Fruit fly (Drosophila melanogaster) whole organism, embryonic: ENCODE measurements around the gene CG17344.

Experiments
- Adf1 ChIP-seq: fragments of 200-800 bp; sonication (Bioruptor generic); IDR thresholded peaks from 2 replicates; pipeline ENCODE4 v1.3.6; 2022; ENCODE audit warnings: missing biosample characterization, missing genetic modification characterization
- Antp ChIP-seq: fragments of 200-800 bp; sonication (Bioruptor generic); optimal IDR thresholded peaks from 3 replicates; lab custom pipeline; 2016; ENCODE audit warnings: missing biosample characterization, missing genetic modification characterization
- CG11085 ChIP-seq: fragments of 200-800 bp; sonication (Bioruptor generic); IDR thresholded peaks from 2 replicates; pipeline ENCODE4 v1.3.6; 2022; ENCODE audit warnings: missing biosample characterization, missing genetic modification characterization
- CG14441 ChIP-seq: fragments of 200-800 bp; sonication (Bioruptor generic); IDR thresholded peaks from 2 replicates; pipeline ENCODE4 v1.3.6; 2022; ENCODE audit warnings: missing biosample characterization, missing genetic modification characterization
- CG15011 ChIP-seq: fragments of 200-800 bp; sonication (Bioruptor generic); optimal IDR thresholded peaks from 3 replicates; lab custom pipeline; 2018; ENCODE audit warnings: missing biosample characterization, mild to moderate bottlenecking, missing genetic modification characterization
- CG16813 ChIP-seq: fragments of 200-800 bp; sonication (Bioruptor generic); IDR thresholded peaks from 3 replicates; pipeline ENCODE4 v1.3.6; 2022; ENCODE audit warnings: missing biosample characterization, missing genetic modification characterization; ENCODE audit not compliant: partially characterized antibody
- CG30403 ChIP-seq: fragments of 200-800 bp; sonication (Bioruptor generic); optimal IDR thresholded peaks from 3 replicates; lab custom pipeline; 2016; ENCODE audit warnings: missing biosample characterization, missing genetic modification characterization
- CG32767 ChIP-seq: fragments of 200-800 bp; sonication (Bioruptor generic); IDR thresholded peaks from 2 replicates; pipeline ENCODE4 v1.3.6; 2022; ENCODE audit warnings: missing biosample characterization, missing genetic modification characterization
- CG43689 ChIP-seq: fragments of 200-800 bp; sonication (Bioruptor generic); IDR thresholded peaks from 2 replicates; pipeline ENCODE4 v1.3.6; 2022; ENCODE audit warnings: missing biosample characterization, missing genetic modification characterization
- CG6175 ChIP-seq: fragments of 200-800 bp; sonication (Bioruptor generic); IDR thresholded peaks from 3 replicates; pipeline ENCODE4 v1.3.6; 2022; ENCODE audit warnings: missing biosample characterization, missing genetic modification characterization
- CG6254 ChIP-seq: fragments of 200-800 bp; sonication (Bioruptor generic); optimal IDR thresholded peaks from 3 replicates; lab custom pipeline; 2017; ENCODE audit warnings: mild to moderate bottlenecking, missing biosample characterization, missing genetic modification reagents, missing genetic modification characterization
- CG6272 ChIP-seq: fragments of 200-800 bp; sonication (Bioruptor generic); IDR thresholded peaks from 2 replicates; pipeline ENCODE4 v1.3.6; 2022; ENCODE audit warnings: missing biosample characterization, missing genetic modification characterization
- CG6813 ChIP-seq: fragments of 200-800 bp; sonication (Bioruptor generic); optimal IDR thresholded peaks from 2 replicates; lab custom pipeline; 2017; ENCODE audit warnings: missing biosample characterization, missing genetic modification characterization, mild to moderate bottlenecking, moderate library complexity, missing genetic modification reagents
- CG7786 ChIP-seq: fragments of 200-800 bp; sonication (Bioruptor generic); optimal IDR thresholded peaks from 2 replicates; lab custom pipeline; 2016; ENCODE audit warnings: missing biosample characterization, missing genetic modification characterization
- CG7963 ChIP-seq: fragments of 200-800 bp; sonication (Bioruptor generic); IDR thresholded peaks from 3 replicates; pipeline ENCODE4 v1.3.6; 2022; ENCODE audit warnings: missing biosample characterization, missing genetic modification characterization; ENCODE audit not compliant: partially characterized antibody
- CkIIα-i1 ChIP-seq: fragments of 200-800 bp; sonication (Bioruptor generic); IDR thresholded peaks from 2 replicates; pipeline ENCODE4 v1.3.6; 2022; ENCODE audit warnings: missing biosample characterization, missing genetic modification characterization
- Dll ChIP-seq: fragments of 200-800 bp; sonication (Bioruptor generic); IDR thresholded peaks from 4 replicates; pipeline ENCODE4 v1.3.6; 2022; ENCODE audit warnings: missing biosample characterization, missing genetic modification characterization; ENCODE audit not compliant: partially characterized antibody
- Doc3 ChIP-seq: fragments of 200-800 bp; sonication (Bioruptor generic); IDR thresholded peaks from 3 replicates; pipeline ENCODE4 v1.3.6; 2022; ENCODE audit warnings: missing biosample characterization, missing genetic modification characterization; ENCODE audit not compliant: partially characterized antibody
- GATAe ChIP-seq: fragments of 200-800 bp; sonication (Bioruptor generic); conservative IDR thresholded peaks from 2 replicates; pipeline ENCODE4 v1.3.6; 2022; ENCODE audit warnings: missing biosample characterization, missing genetic modification characterization
- Gsc ChIP-seq: fragments of 200-800 bp; sonication (Bioruptor generic); IDR thresholded peaks from 2 replicates; pipeline ENCODE4 v1.3.6; 2022; ENCODE audit warnings: missing biosample characterization, missing genetic modification characterization
- HLH3B ChIP-seq: fragments of 200-800 bp; sonication (Bioruptor generic); IDR thresholded peaks from 2 replicates; pipeline ENCODE4 v1.3.6; 2022; ENCODE audit warnings: missing biosample characterization, missing genetic modification characterization
- HLH4C ChIP-seq: fragments of 200-800 bp; sonication (Bioruptor generic); IDR thresholded peaks from 3 replicates; pipeline ENCODE4 v1.3.6; 2022; ENCODE audit warnings: missing biosample characterization, missing genetic modification characterization; ENCODE audit not compliant: partially characterized antibody
- MTF-1 ChIP-seq: fragments of 200-800 bp; sonication (Bioruptor generic); optimal IDR thresholded peaks from 2 replicates; lab custom pipeline; 2018; ENCODE audit warnings: missing biosample characterization, mild to moderate bottlenecking, missing genetic modification characterization, borderline replicate concordance
- NC2α ChIP-seq: fragments of 200-800 bp; sonication (Bioruptor generic); optimal IDR thresholded peaks from 2 replicates; lab custom pipeline; 2016; ENCODE audit warnings: missing biosample characterization, missing genetic modification characterization
- Nf-YB ChIP-seq: fragments of 200-800 bp; sonication (Bioruptor generic); optimal IDR thresholded peaks from 3 replicates; lab custom pipeline; 2019; ENCODE audit warnings: missing biosample characterization, mild to moderate bottlenecking, missing genetic modification characterization, moderate library complexity
- NfI ChIP-seq: fragments of 200-800 bp; sonication (Bioruptor generic); optimal IDR thresholded peaks from 3 replicates; lab custom pipeline; 2018; ENCODE audit warnings: missing biosample characterization, mild to moderate bottlenecking, missing genetic modification characterization, moderate library complexity
- Sin3A ChIP-seq: fragments of >200 bp; optimal IDR thresholded peaks from 2 replicates; lab custom pipeline; 2018
- ap ChIP-seq: fragments of 200-800 bp; sonication (Bioruptor generic); IDR thresholded peaks from 2 replicates; pipeline ENCODE4 v1.3.6; 2022; ENCODE audit warnings: missing biosample characterization, missing genetic modification characterization
- ara ChIP-seq: fragments of 200-800 bp; sonication (Bioruptor generic); IDR thresholded peaks from 2 replicates; pipeline ENCODE4 v1.3.6; 2022; ENCODE audit warnings: missing biosample characterization, missing genetic modification characterization
- bcd ChIP-seq: fragments of 200-800 bp; sonication (Bioruptor generic); optimal IDR thresholded peaks from 2 replicates; lab custom pipeline; 2017; ENCODE audit warnings: missing biosample characterization, mild to moderate bottlenecking, missing genetic modification characterization
- bowl ChIP-seq: fragments of 200-800 bp; sonication (Bioruptor generic); IDR thresholded peaks from 2 replicates; pipeline ENCODE4 v1.3.6; 2022; ENCODE audit warnings: missing biosample characterization, missing genetic modification characterization
- cg ChIP-seq: fragments of 200-800 bp; sonication (Bioruptor generic); optimal IDR thresholded peaks from 3 replicates; lab custom pipeline; 2019; ENCODE audit warnings: missing biosample characterization, mild to moderate bottlenecking, missing genetic modification characterization, moderate library complexity
- ci ChIP-seq: fragments of 200-800 bp; sonication (Bioruptor generic); IDR thresholded peaks from 3 replicates; pipeline ENCODE4 v1.3.6; 2022; ENCODE audit warnings: missing biosample characterization, missing genetic modification characterization
- crc ChIP-seq: fragments of 200-800 bp; sonication (Bioruptor generic); optimal IDR thresholded peaks from 2 replicates; lab custom pipeline; 2016; ENCODE audit warnings: missing biosample characterization, missing genetic modification characterization
- crol ChIP-seq: fragments of 200-800 bp; sonication (Bioruptor generic); IDR thresholded peaks from 2 replicates; pipeline ENCODE4 v1.3.6; 2022; ENCODE audit warnings: missing biosample characterization, missing genetic modification characterization
- esg ChIP-seq: fragments of 200-800 bp; sonication (Bioruptor generic); conservative IDR thresholded peaks from 2 replicates; pipeline ENCODE4 v1.3.6; 2022; ENCODE audit warnings: missing biosample characterization, missing genetic modification characterization
- ewg ChIP-seq: fragments of 200-800 bp; sonication (Bioruptor generic); optimal IDR thresholded peaks from 3 replicates; lab custom pipeline; 2017; ENCODE audit warnings: mild to moderate bottlenecking, missing biosample characterization, missing genetic modification reagents, missing genetic modification characterization
- ham ChIP-seq: fragments of 200-800 bp; sonication (Bioruptor generic); IDR thresholded peaks from 2 replicates; pipeline ENCODE4 v1.3.6; 2022; ENCODE audit warnings: missing biosample characterization, missing genetic modification characterization
- hb ChIP-seq: fragments of 200-800 bp; sonication (Bioruptor generic); IDR thresholded peaks from 3 replicates; pipeline ENCODE4 v1.3.6; 2022; ENCODE audit warnings: missing biosample characterization, missing genetic modification characterization; ENCODE audit not compliant: partially characterized antibody
- kah ChIP-seq: fragments of 200-800 bp; sonication (Bioruptor generic); optimal IDR thresholded peaks from 2 replicates; lab custom pipeline; 2018; ENCODE audit warnings: missing biosample characterization, mild to moderate bottlenecking, missing genetic modification characterization
- lbe ChIP-seq: fragments of 200-800 bp; sonication (Bioruptor generic); optimal IDR thresholded peaks from 2 replicates; lab custom pipeline; 2016; ENCODE audit warnings: missing biosample characterization, mild to moderate bottlenecking, missing genetic modification characterization
- nmo ChIP-seq: fragments of 200-800 bp; sonication (Bioruptor generic); optimal IDR thresholded peaks from 2 replicates; lab custom pipeline; 2018; ENCODE audit warnings: missing biosample characterization, mild to moderate bottlenecking, missing genetic modification characterization, moderate library complexity
- odd ChIP-seq: fragments of 200-800 bp; sonication (Bioruptor generic); optimal IDR thresholded peaks from 2 replicates; lab custom pipeline; 2017; ENCODE audit warnings: missing biosample characterization, mild to moderate bottlenecking, missing genetic modification characterization
- pita ChIP-seq: fragments of 200-800 bp; sonication (Bioruptor generic); optimal IDR thresholded peaks from 2 replicates; lab custom pipeline; 2017; ENCODE audit warnings: missing biosample characterization, mild to moderate bottlenecking, missing genetic modification characterization
- pzg ChIP-seq: fragments of 200-800 bp; sonication (Bioruptor generic); optimal IDR thresholded peaks from 3 replicates; lab custom pipeline; 2018; ENCODE audit warnings: missing biosample characterization, mild to moderate bottlenecking, missing genetic modification characterization, moderate library complexity
- slbo ChIP-seq: fragments of 200-800 bp; sonication (Bioruptor generic); IDR thresholded peaks from 2 replicates; pipeline ENCODE4 v1.3.6; 2022; ENCODE audit warnings: missing biosample characterization, missing genetic modification characterization
- tin ChIP-seq: fragments of 200-800 bp; sonication (Bioruptor generic); optimal IDR thresholded peaks from 3 replicates; lab custom pipeline; 2016; ENCODE audit warnings: missing biosample characterization, missing genetic modification characterization
- trem ChIP-seq: fragments of 200-800 bp; optimal IDR thresholded peaks from 3 replicates; lab custom pipeline; 2019; ENCODE audit warnings: missing biosample characterization, mild to moderate bottlenecking, missing genetic modification characterization, moderate library complexity
- unpg ChIP-seq: fragments of 200-800 bp; sonication (Bioruptor generic); optimal IDR thresholded peaks from 3 replicates; lab custom pipeline; 2018; ENCODE audit warnings: missing biosample characterization, mild to moderate bottlenecking, missing genetic modification characterization, moderate library complexity
- zf30C ChIP-seq: fragments of 200-800 bp; sonication (Bioruptor generic); optimal IDR thresholded peaks from 3 replicates; lab custom pipeline; 2018; ENCODE audit warnings: missing biosample characterization, mild to moderate bottlenecking, missing genetic modification characterization

Gene CG17344

dm6 chr2L:19079742-19080141, 22.1 kb upstream of the CG17344 start (continued):
- TF ChIP-seq cg (GFP tag; lab: Kevin White, UChicago), result peak; percentile 35
- peak; percentile 8 for TF ChIP-seq CG6254 (GFP tag; lab: Kevin White, UChicago)
- peak; percentile 18; the same call in 1 of the 2 replicates for TF ChIP-seq bowl (GFP tag; lab: Robert Waterston, UW)
- 0 out of 3 replicates have a peak, but pooled peaks have one; percentile 24 for TF ChIP-seq Doc3 (GFP tag; lab: Robert Waterston, UW)
- peak; percentile 41; the same call in 1 of the 2 replicates for TF ChIP-seq CG43689 (GFP tag; lab: Robert Waterston, UW)
- peak; percentile 88 for TF ChIP-seq ci (GFP tag; lab: Robert Waterston, UW)
- TF ChIP-seq unpg (GFP tag; lab: Kevin White, UChicago), result peak; percentile 10
- 0 out of 2 replicates have a peak, but pooled peaks have one; percentile 10 for TF ChIP-seq slbo (GFP tag; lab: Robert Waterston, UW)
- no peak for TF ChIP-seq CG7786 (GFP tag; lab: Kevin White, UChicago)
- 0 out of 2 replicates have a peak, but pooled peaks have one; percentile 4 for TF ChIP-seq HLH3B

- TF ChIP-seq nmo (GFP tag; lab: Kevin White, UChicago) (no peak), crol (GFP tag; lab: Robert Waterston, UW) (peak; percentile 25; the same call in 1 of the 2 replicates), ara (GFP tag; lab: Robert Waterston, UW) (no peak), CkIIα-i1 (GFP tag; lab: Robert Waterston, UW) (no peak), CG15011 (no peak), Sin3A (no peak), ham (GFP tag; lab: Robert Waterston, UW) (no peak), NfI (GFP tag; lab: Kevin White, UChicago) (no peak), esg (GFP tag; lab: Robert Waterston, UW) (no peak), CG30403 (GFP tag; lab: Kevin White, UChicago) (no peak), CG32767 (no peak), tin (GFP tag; lab: Kevin White, UChicago) (no peak), pzg (GFP tag; lab: Kevin White, UChicago) (no peak), odd (no peak), Adf1 (GFP tag; lab: Robert Waterston, UW) (peak; percentile 24; the same call in 1 of the 2 replicates), CG6813 (GFP tag; lab: Kevin White, UChicago) (no peak), lbe (GFP tag; lab: Kevin White, UChicago) (no peak), CG7963 (no peak), CG16813 (GFP tag; lab: Robert Waterston, UW) (no peak), CG11085 (GFP tag; lab: Robert Waterston, UW) (no peak), Antp (no peak), zf30C (GFP tag; lab: Kevin White, UChicago) (no peak), crc (GFP tag; lab: Kevin White, UChicago) (no peak), hb (GFP tag; lab: Robert Waterston, UW) (no peak), GATAe (GFP tag; lab: Robert Waterston, UW) (no peak), Nf-YB (GFP tag; lab: Kevin White, UChicago) (peak; percentile 93), CG14441 (no peak), NC2α (no peak), Dll (GFP tag; lab: Robert Waterston, UW) (no peak), CG6175 (GFP tag; lab: Robert Waterston, UW) (no peak), bcd (GFP tag; lab: Kevin White, UChicago) (no peak), Gsc (GFP tag; lab: Robert Waterston, UW) (no peak), CG6272 (GFP tag; lab: Robert Waterston, UW) (no peak), pita (GFP tag; lab: Kevin White, UChicago) (no peak), trem (no peak), kah (GFP tag; lab: Kevin White, UChicago) (no peak), ewg (GFP tag; lab: Kevin White, UChicago) (peak; percentile 51), MTF-1 (GFP tag; lab: Kevin White, UChicago) (no peak), ap (GFP tag; lab: Robert Waterston, UW) (no peak), HLH4C (GFP tag; lab: Robert Waterston, UW) (no peak)
Observed at dm6 chr2L:19083320-19083764, 18.5 kb upstream of the CG17344 start.
